Fruit fly (Drosophila melanogaster) whole organism: Measurements from ENCODE around the gene vers.

Source experiments
- CG8478 ChIP-seq: fragments of >200 bp; optimal IDR thresholded peaks from 2 replicates; lab custom pipeline; 2018; ENCODE audit warnings: inconsistent platforms
- Dll ChIP-seq: fragments of >200 bp; optimal IDR thresholded peaks from 2 replicates; lab custom pipeline; 2017
- EcR ChIP-seq, 2 experiments: fragments of >200 bp; optimal IDR thresholded peaks; 2 replicates each; lab custom pipeline; 2017; ENCODE audit warnings: missing biosample characterization in 2 of 2, missing genetic modification characterization in 2 of 2, missing genetic modification reagents in 2 of 2
- pan ChIP-seq: fragments of >200 bp; optimal IDR thresholded peaks from 2 replicates; lab custom pipeline; 2017
- psq ChIP-seq: fragments of >200 bp; optimal IDR thresholded peaks from 2 replicates; lab custom pipeline; 2017
- usp ChIP-seq: fragments of >200 bp; optimal IDR thresholded peaks from 2 replicates; lab custom pipeline; 2017; ENCODE audit warnings: missing biosample characterization, missing genetic modification characterization, mixed read lengths

Gene vers

DNA sequence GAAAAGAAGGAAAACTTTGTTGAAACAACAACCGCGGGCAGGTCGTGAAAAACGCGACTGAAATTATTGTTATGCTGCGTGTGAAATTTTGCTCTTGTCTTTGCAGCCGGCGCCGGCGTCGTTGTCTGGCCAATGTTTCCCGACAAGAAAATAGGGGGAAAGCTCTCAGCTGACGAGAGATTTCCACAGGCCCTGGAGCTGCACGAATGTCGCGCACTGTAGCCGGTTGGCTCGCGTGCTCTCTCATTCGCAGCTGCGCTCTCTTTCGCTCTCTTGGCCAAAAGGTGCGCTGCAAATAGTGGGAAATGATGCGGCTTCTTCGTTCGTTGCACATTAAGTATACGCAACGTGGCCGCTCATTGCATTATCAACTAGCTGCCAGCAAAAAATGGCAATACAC is 47.8 kb downstream of the vers start, which contains the start of gene CG9760:
CG9760 (minus strand) TSS at position 43 of the 400 bp plus-strand sequence.
- TF ChIP-seq usp (GFP tag; lab: Kevin White, UChicago) (no peak), EcR (GFP tag; optimal IDR thresholded peaks at IDR 0.05; lab: Kevin White, UChicago) (no peak), pan (no peak), CG8478 (lab: Kevin White, UChicago) (no peak), Dll (lab: Kevin White, UChicago) (peak; percentile 31), psq (lab: Kevin White, UChicago) (no peak)
